Fruit fly (Drosophila melanogaster): ENCODE measurements around the gene CG14314.

The CG14314 gene

dm6 chr3R:18261602-18262001, 45.7 kb downstream of the CG14314 start:
- TF ChIP-seq Jra (GFP tag; optimal IDR thresholded peaks at IDR 0.05) (no peak), woc (GFP tag; optimal IDR thresholded peaks at IDR 0.05) (no peak), ey (GFP tag; optimal IDR thresholded peaks at IDR 0.05) (no peak), OdsH (GFP tag; optimal IDR thresholded peaks at IDR 0.05) (no peak), Dfd (GFP tag; optimal IDR thresholded peaks at IDR 0.05) (no peak)

dm6 chr3R:18265275-18265674, 49.3 kb downstream of the CG14314 start:
- no peak for TF ChIP-seq fru (GFP tag; optimal IDR thresholded peaks at IDR 0.05)
- TF ChIP-seq Jra (GFP tag; optimal IDR thresholded peaks at IDR 0.05): no peak
- no peak for TF ChIP-seq Myc (optimal IDR thresholded peaks at IDR 0.05)
- TF ChIP-seq h (GFP tag; optimal IDR thresholded peaks at IDR 0.05): no peak
- no peak for TF ChIP-seq sage (GFP tag; optimal IDR thresholded peaks at IDR 0.05)
- TF ChIP-seq psq (GFP tag; optimal IDR thresholded peaks at IDR 0.05): no peak
- TF ChIP-seq pan (optimal IDR thresholded peaks at IDR 0.05): no peak
- no peak for TF ChIP-seq br (GFP tag; optimal IDR thresholded peaks at IDR 0.05)
- TF ChIP-seq CrebA (GFP tag; optimal IDR thresholded peaks at IDR 0.05; ENCODE audit: borderline replicate concordance): no peak
- no peak for TF ChIP-seq Hr78 (GFP tag; optimal IDR thresholded peaks at IDR 0.05)
- TF ChIP-seq Dif (GFP tag; optimal IDR thresholded peaks at IDR 0.05; ENCODE audit: partially characterized antibody): no peak
- no peak for TF ChIP-seq Abd-B (GFP tag; optimal IDR thresholded peaks at IDR 0.05)
- no peak for TF ChIP-seq Rel (GFP tag; optimal IDR thresholded peaks at IDR 0.05)
- no peak for TF ChIP-seq Rel (tag; optimal IDR thresholded peaks at IDR 0.05)

dm6 chr3R:18266665-18267064, 50.7 kb downstream of the CG14314 start:
- no peak for TF ChIP-seq psq (GFP tag; optimal IDR thresholded peaks at IDR 0.05)
- no peak for TF ChIP-seq Hnf4 (GFP tag; optimal IDR thresholded peaks at IDR 0.05)
- peak; percentile 44 for TF ChIP-seq Vsx2 (GFP tag; optimal IDR thresholded peaks at IDR 0.05; ENCODE audit: partially characterized antibody)
- TF ChIP-seq foxo (GFP tag; optimal IDR thresholded peaks at IDR 0.05): no peak

dm6 chr3R:18267489-18267888, 51.5 kb downstream of the CG14314 start, which contains the start of gene CG18599:
Gene CG18599 (plus strand): TSS chr3R:18267789.
- TF ChIP-seq CG9705 (GFP tag; optimal IDR thresholded peaks at IDR 0.05): no peak
- no peak for TF ChIP-seq CrebA (GFP tag; optimal IDR thresholded peaks at IDR 0.05; ENCODE audit: borderline replicate concordance)
- TF ChIP-seq HLH106 (tag; optimal IDR thresholded peaks at IDR 0.05): no peak
- no peak for TF ChIP-seq Myc (optimal IDR thresholded peaks at IDR 0.05)
- no peak for TF ChIP-seq h (GFP tag; optimal IDR thresholded peaks at IDR 0.05)
- TF ChIP-seq br (GFP tag; optimal IDR thresholded peaks at IDR 0.05): no peak
- TF ChIP-seq Mio (GFP tag; optimal IDR thresholded peaks at IDR 0.05): no peak
- TF ChIP-seq Dif (GFP tag; optimal IDR thresholded peaks at IDR 0.05; ENCODE audit: partially characterized antibody): no peak
- no peak for TF ChIP-seq ey (GFP tag; optimal IDR thresholded peaks at IDR 0.05)
- TF ChIP-seq psq (GFP tag; optimal IDR thresholded peaks at IDR 0.05): no peak
- no peak for TF ChIP-seq GATAd (GFP tag; optimal IDR thresholded peaks at IDR 0.05)
